Fruit fly (Drosophila melanogaster) whole organism, embryonic: ENCODE results near the gene Inx7.

ENCODE experiments used
- Ada2b ChIP-seq: fragments of 200-800 bp; sonication (Bioruptor generic); IDR thresholded peaks from 2 replicates; pipeline ENCODE4 v1.3.6; 2022; ENCODE audit warnings: missing biosample characterization, missing genetic modification characterization
- Adf1 ChIP-seq: fragments of 200-800 bp; sonication (Bioruptor generic); IDR thresholded peaks from 2 replicates; pipeline ENCODE4 v1.3.6; 2022; ENCODE audit warnings: missing biosample characterization, missing genetic modification characterization
- Antp ChIP-seq: fragments of 200-800 bp; sonication (Bioruptor generic); optimal IDR thresholded peaks from 3 replicates; lab custom pipeline; 2016; ENCODE audit warnings: missing biosample characterization, missing genetic modification characterization
- Bteb2 ChIP-seq: fragments of 200-800 bp; sonication (Bioruptor generic); optimal IDR thresholded peaks from 2 replicates; lab custom pipeline; 2016; ENCODE audit warnings: missing biosample characterization, missing genetic modification characterization
- C15 ChIP-seq: fragments of 200-800 bp; sonication (Bioruptor generic); IDR thresholded peaks from 3 replicates; pipeline ENCODE4 v1.3.6; 2022; ENCODE audit warnings: missing biosample characterization, missing genetic modification characterization
- CG10274 ChIP-seq: fragments of 200-800 bp; sonication (Bioruptor generic); optimal IDR thresholded peaks from 3 replicates; lab custom pipeline; 2017; ENCODE audit warnings: missing biosample characterization, mild to moderate bottlenecking, missing genetic modification characterization
- CG11696 ChIP-seq: fragments of 200-800 bp; sonication (Bioruptor generic); IDR thresholded peaks from 2 replicates; pipeline ENCODE4 v1.3.6; 2022; ENCODE audit warnings: missing biosample characterization, missing genetic modification characterization
- CG1233 ChIP-seq: fragments of 200-800 bp; sonication (Bioruptor generic); optimal IDR thresholded peaks from 4 replicates; lab custom pipeline; 2018; ENCODE audit warnings: missing biosample characterization, mild to moderate bottlenecking, missing genetic modification characterization
- CG13123 ChIP-seq: fragments of 200-800 bp; sonication (Bioruptor generic); optimal IDR thresholded peaks from 2 replicates; lab custom pipeline; 2016; ENCODE audit warnings: missing biosample characterization, missing genetic modification characterization
- CG17328 ChIP-seq: fragments of 200-800 bp; sonication (Bioruptor generic); IDR thresholded peaks from 2 replicates; pipeline ENCODE4 v1.3.6; 2022; ENCODE audit warnings: missing biosample characterization, missing genetic modification characterization
- CG17385 ChIP-seq: fragments of 200-800 bp; sonication (Bioruptor generic); optimal IDR thresholded peaks from 3 replicates; lab custom pipeline; 2018; ENCODE audit warnings: missing biosample characterization, mild to moderate bottlenecking, missing genetic modification characterization
- CG1792 ChIP-seq: fragments of 200-800 bp; sonication (Bioruptor generic); optimal IDR thresholded peaks from 2 replicates; lab custom pipeline; 2016; ENCODE audit warnings: missing biosample characterization, missing genetic modification characterization
- CG2199 ChIP-seq: fragments of 200-800 bp; sonication (Bioruptor generic); IDR thresholded peaks from 3 replicates; pipeline ENCODE4 v1.3.6; 2022; ENCODE audit warnings: missing biosample characterization, missing genetic modification characterization
- CG3163 ChIP-seq: fragments of 200-800 bp; sonication (Bioruptor generic); optimal IDR thresholded peaks from 3 replicates; lab custom pipeline; 2016; ENCODE audit warnings: missing biosample characterization, missing genetic modification characterization
- CG32532 ChIP-seq: fragments of 200-800 bp; sonication (Bioruptor generic); IDR thresholded peaks from 2 replicates; pipeline ENCODE4 v1.3.6; 2022; ENCODE audit warnings: missing biosample characterization, missing genetic modification characterization
- CG5180 ChIP-seq: fragments of 200-800 bp; sonication (Bioruptor generic); optimal IDR thresholded peaks from 3 replicates; lab custom pipeline; 2017; ENCODE audit warnings: missing biosample characterization, missing genetic modification characterization, mild to moderate bottlenecking, moderate library complexity, missing genetic modification reagents
- CG7928 ChIP-seq: fragments of 200-800 bp; sonication (Bioruptor generic); optimal IDR thresholded peaks from 2 replicates; lab custom pipeline; 2017; ENCODE audit warnings: missing biosample characterization, mild to moderate bottlenecking, missing genetic modification characterization
- CG8281 ChIP-seq: fragments of 200-800 bp; sonication (Bioruptor generic); optimal IDR thresholded peaks from 2 replicates; lab custom pipeline; 2018; ENCODE audit warnings: missing biosample characterization, mild to moderate bottlenecking, missing genetic modification characterization, moderate library complexity
- CG8290 ChIP-seq, 3 experiments: fragments of 200-800 bp; sonication (Bioruptor generic); optimal IDR thresholded peaks; 2 replicates each; lab custom pipeline; 2016 to 2019; ENCODE audit warnings: missing biosample characterization in 3 of 3, missing genetic modification characterization in 3 of 3, mild to moderate bottlenecking in 2 of 3, moderate library complexity in 1 of 3
- CG8478 ChIP-seq: fragments of >200 bp; optimal IDR thresholded peaks from 2 replicates; lab custom pipeline; 2018
- CG8944 ChIP-seq: fragments of 200-800 bp; sonication (Bioruptor generic); optimal IDR thresholded peaks from 3 replicates; lab custom pipeline; 2016; ENCODE audit warnings: missing biosample characterization, missing genetic modification characterization
- CTCF ChIP-seq: fragments of 200-800 bp; sonication (Bioruptor generic); optimal IDR thresholded peaks from 2 replicates; lab custom pipeline; 2017; ENCODE audit warnings: missing biosample characterization, mild to moderate bottlenecking, missing genetic modification characterization, moderate library complexity
- Camta ChIP-seq: fragments of 200-800 bp; sonication (Bioruptor generic); optimal IDR thresholded peaks from 2 replicates; lab custom pipeline; 2016; ENCODE audit warnings: missing biosample characterization, missing genetic modification characterization
- Chrac-16 ChIP-seq: fragments of 200-800 bp; sonication (Bioruptor generic); optimal IDR thresholded peaks from 3 replicates; lab custom pipeline; 2016; ENCODE audit warnings: missing biosample characterization, missing genetic modification characterization
- Dad ChIP-seq: fragments of 200-800 bp; sonication (Bioruptor generic); optimal IDR thresholded peaks from 3 replicates; lab custom pipeline; 2016; ENCODE audit warnings: missing biosample characterization, missing genetic modification characterization
- Deaf1 ChIP-seq: fragments of 200-800 bp; optimal IDR thresholded peaks from 3 replicates; lab custom pipeline; 2019; ENCODE audit warnings: missing biosample characterization, mild to moderate bottlenecking, missing genetic modification characterization, moderate library complexity
- E2f1 ChIP-seq: fragments of 200-800 bp; sonication (Bioruptor generic); IDR thresholded peaks from 2 replicates; pipeline ENCODE4 v1.3.6; 2022; ENCODE audit warnings: missing biosample characterization, missing genetic modification characterization
- ERR ChIP-seq: fragments of 200-800 bp; sonication (Bioruptor generic); optimal IDR thresholded peaks from 2 replicates; lab custom pipeline; 2016; ENCODE audit warnings: missing biosample characterization, missing genetic modification characterization
- Hsf ChIP-seq: fragments of 200-800 bp; sonication (Bioruptor generic); optimal IDR thresholded peaks from 3 replicates; lab custom pipeline; 2016; ENCODE audit warnings: missing biosample characterization, missing genetic modification characterization
- Ravus ChIP-seq: fragments of 200-800 bp; sonication (Bioruptor generic); IDR thresholded peaks from 2 replicates; pipeline ENCODE4 v1.3.6; 2022; ENCODE audit warnings: missing biosample characterization, missing genetic modification characterization
- TFAM ChIP-seq: fragments of 200-800 bp; sonication (Bioruptor generic); optimal IDR thresholded peaks from 2 replicates; lab custom pipeline; 2017; ENCODE audit warnings: missing biosample characterization, missing genetic modification characterization, inconsistent platforms
- ara ChIP-seq: fragments of 200-800 bp; sonication (Bioruptor generic); IDR thresholded peaks from 2 replicates; pipeline ENCODE4 v1.3.6; 2022; ENCODE audit warnings: missing biosample characterization, missing genetic modification characterization
- caup ChIP-seq: fragments of 200-800 bp; sonication (Bioruptor generic); optimal IDR thresholded peaks from 3 replicates; lab custom pipeline; 2017; ENCODE audit warnings: missing biosample characterization, mild to moderate bottlenecking, missing genetic modification characterization, moderate library complexity; ENCODE audit not compliant: severe bottlenecking
- croc ChIP-seq: fragments of 200-800 bp; sonication (Bioruptor generic); conservative IDR thresholded peaks from 3 replicates; pipeline ENCODE4 v1.3.6; 2022; ENCODE audit warnings: missing biosample characterization, missing genetic modification characterization
- crp ChIP-seq, 2 experiments: fragments of 200-800 bp; sonication (Bioruptor generic); optimal IDR thresholded peaks; 2 replicates in 1 of 2; 3 replicates in 1 of 2; lab custom pipeline; 2017; ENCODE audit warnings: missing biosample characterization in 2 of 2, missing genetic modification characterization in 2 of 2, mild to moderate bottlenecking in 1 of 2, moderate library complexity in 1 of 2
- dm ChIP-seq: fragments of 200-800 bp; sonication (Bioruptor generic); optimal IDR thresholded peaks from 3 replicates; lab custom pipeline; 2016; ENCODE audit warnings: missing biosample characterization, missing genetic modification characterization
- esg ChIP-seq: fragments of 200-800 bp; sonication (Bioruptor generic); conservative IDR thresholded peaks from 2 replicates; pipeline ENCODE4 v1.3.6; 2022; ENCODE audit warnings: missing biosample characterization, missing genetic modification characterization
- fu2 ChIP-seq: fragments of 200-800 bp; sonication (Bioruptor generic); optimal IDR thresholded peaks from 2 replicates; lab custom pipeline; 2016; ENCODE audit warnings: missing biosample characterization, missing genetic modification characterization
- gcm ChIP-seq: fragments of 200-800 bp; sonication (Bioruptor generic); optimal IDR thresholded peaks from 2 replicates; lab custom pipeline; 2019; ENCODE audit warnings: missing biosample characterization, mild to moderate bottlenecking, missing genetic modification characterization, moderate library complexity
- ind ChIP-seq: fragments of 200-800 bp; sonication (Bioruptor generic); optimal IDR thresholded peaks from 3 replicates; lab custom pipeline; 2016; ENCODE audit warnings: missing biosample characterization, missing genetic modification characterization
- kni ChIP-seq: fragments of 200-800 bp; sonication (Bioruptor generic); optimal IDR thresholded peaks from 3 replicates; lab custom pipeline; 2017; ENCODE audit warnings: mild to moderate bottlenecking, missing biosample characterization, missing genetic modification reagents, missing genetic modification characterization
- mam ChIP-seq: fragments of 200-800 bp; sonication (Bioruptor generic); optimal IDR thresholded peaks from 3 replicates; lab custom pipeline; 2016; ENCODE audit warnings: missing biosample characterization, missing genetic modification characterization
- nau ChIP-seq: fragments of 200-800 bp; sonication (Bioruptor generic); optimal IDR thresholded peaks from 3 replicates; lab custom pipeline; 2017; ENCODE audit warnings: missing biosample characterization, mild to moderate bottlenecking, missing genetic modification characterization, missing genetic modification reagents
- onecut ChIP-seq: fragments of 200-800 bp; sonication (Bioruptor generic); IDR thresholded peaks from 2 replicates; pipeline ENCODE4 v1.3.6; 2022; ENCODE audit warnings: missing biosample characterization, missing genetic modification characterization
- pnt ChIP-seq: fragments of 200-800 bp; sonication (Bioruptor generic); optimal IDR thresholded peaks from 3 replicates; lab custom pipeline; 2016; ENCODE audit warnings: missing biosample characterization, missing genetic modification characterization
- pzg ChIP-seq: fragments of 200-800 bp; sonication (Bioruptor generic); optimal IDR thresholded peaks from 3 replicates; lab custom pipeline; 2018; ENCODE audit warnings: missing biosample characterization, mild to moderate bottlenecking, missing genetic modification characterization, moderate library complexity
- ranshi ChIP-seq: fragments of 200-800 bp; sonication (Bioruptor generic); IDR thresholded peaks from 2 replicates; pipeline ENCODE4 v1.3.6; 2022; ENCODE audit warnings: missing biosample characterization, missing genetic modification characterization
- row ChIP-seq: fragments of 200-800 bp; sonication (Bioruptor generic); IDR thresholded peaks from 3 replicates; pipeline ENCODE4 v1.3.6; 2022; ENCODE audit warnings: missing biosample characterization, missing genetic modification characterization
- sim ChIP-seq: fragments of 200-800 bp; sonication (Bioruptor generic); IDR thresholded peaks from 2 replicates; pipeline ENCODE4 v1.3.6; 2022; ENCODE audit warnings: missing biosample characterization, missing genetic modification characterization
- sob ChIP-seq: fragments of 200-800 bp; sonication (Bioruptor generic); IDR thresholded peaks from 2 replicates; pipeline ENCODE4 v1.3.6; 2022; ENCODE audit warnings: missing biosample characterization, missing genetic modification characterization
- sqz ChIP-seq: fragments of 200-800 bp; sonication (Bioruptor generic); optimal IDR thresholded peaks from 3 replicates; lab custom pipeline; 2018; ENCODE audit warnings: missing biosample characterization, mild to moderate bottlenecking, missing genetic modification characterization
- trem ChIP-seq: fragments of 200-800 bp; optimal IDR thresholded peaks from 3 replicates; lab custom pipeline; 2019; ENCODE audit warnings: missing biosample characterization, mild to moderate bottlenecking, missing genetic modification characterization, moderate library complexity
- trh ChIP-seq: fragments of 200-800 bp; sonication (Bioruptor generic); optimal IDR thresholded peaks from 2 replicates; lab custom pipeline; 2016; ENCODE audit warnings: missing biosample characterization, missing genetic modification characterization
- z ChIP-seq: fragments of 200-800 bp; sonication (Bioruptor generic); IDR thresholded peaks from 3 replicates; pipeline ENCODE4 v1.3.6; 2022; ENCODE audit warnings: missing biosample characterization, missing genetic modification characterization

Inx7 gene

dm6 chrX:6982054-6982453, 11.4 kb downstream of the Inx7 start (continued):
- TF ChIP-seq gcm (GFP tag; lab: Kevin White, UChicago) (peak; percentile 19), Ada2b (GFP tag; lab: Robert Waterston, UW) (no peak), CG2199 (no peak), Chrac-16 (GFP tag; lab: Kevin White, UChicago) (no peak), nau (GFP tag; lab: Kevin White, UChicago) (no peak), dm (GFP tag; lab: Kevin White, UChicago) (no peak), z (GFP tag; lab: Robert Waterston, UW) (no peak), Dad (GFP tag; lab: Kevin White, UChicago) (no peak), Camta (GFP tag; lab: Kevin White, UChicago) (no peak), TFAM (GFP tag; lab: Kevin White, UChicago) (no peak), Ravus (GFP tag; lab: Robert Waterston, UW) (no peak), pzg (GFP tag; lab: Kevin White, UChicago) (no peak), CG17328 (peak; percentile 62; the same call in 1 of the 2 replicates), E2f1 (no peak), CG3163 (GFP tag; lab: Kevin White, UChicago) (no peak), CG1233 (GFP tag; lab: Kevin White, UChicago) (no peak), onecut (no peak), Adf1 (no peak), CG5180 (GFP tag; lab: Kevin White, UChicago) (no peak), Bteb2 (GFP tag; lab: Kevin White, UChicago) (no peak), CG1792 (GFP tag; lab: Kevin White, UChicago) (peak; percentile 32), CG8281 (tag; lab: Kevin White, UChicago) (no peak), ranshi (0 out of 2 replicates have a peak, but pooled peaks have one; percentile 16), pnt (GFP tag; lab: Kevin White, UChicago) (no peak), CG8478 (lab: Kevin White, UChicago) (no peak), sim (GFP tag; lab: Robert Waterston, UW) (no peak), CG8290 (GFP tag; optimal IDR thresholded peaks at IDR 0.05; lab: Kevin White, UChicago) (no peak), CG8290 (tag; optimal IDR thresholded peaks at IDR 0.05; lab: Kevin White, UChicago) (peak in 1 of 2 experiments; percentile 5), ERR (GFP tag; lab: Kevin White, UChicago) (no peak), mam (GFP tag; lab: Kevin White, UChicago) (no peak), row (GFP tag; lab: Robert Waterston, UW) (peak; percentile 52), CG13123 (GFP tag; lab: Kevin White, UChicago) (no peak), fu2 (no peak), CG17385 (GFP tag; lab: Kevin White, UChicago) (no peak), trh (GFP tag; lab: Kevin White, UChicago) (no peak), kni (no peak), CG7928 (no peak), CTCF (GFP tag; lab: Kevin White, UChicago) (no peak), croc (no peak), caup (no peak), trem (tag; lab: Kevin White, UChicago) (peak; percentile 46), ind (GFP tag; lab: Kevin White, UChicago) (peak; percentile 15), CG10274 (GFP tag; lab: Kevin White, UChicago) (no peak), CG11696 (GFP tag; lab: Robert Waterston, UW) (no peak), sqz (GFP tag; lab: Kevin White, UChicago) (no peak), Deaf1 (no peak), crp (GFP tag; optimal IDR thresholded peaks at IDR 0.05; lab: Kevin White, UChicago) (no peak), CG32532 (GFP tag; lab: Robert Waterston, UW) (no peak; the same call in 1 of the 2 replicates), Antp (GFP tag; lab: Kevin White, UChicago) (no peak), CG8944 (no peak), C15 (GFP tag; lab: Robert Waterston, UW) (no peak), sob (no peak), Hsf (peak; percentile 42), ara (no peak), esg (GFP tag; lab: Robert Waterston, UW) (no peak)
